Worm (Caenorhabditis elegans) whole organism, mixed stage, embryonic: ENCODE data around the gene rsp-5.

Experiments
- ceh-39 ChIP-seq: fragments of 150-350 bp; optimal IDR thresholded peaks from 2 replicates; lab custom pipeline; 2014; ENCODE audit warnings: missing biosample characterization, missing genetic modification characterization
- ces-1 ChIP-seq: fragments of 150-350 bp; optimal IDR thresholded peaks from 2 replicates; lab custom pipeline; 2014; ENCODE audit warnings: missing biosample characterization, missing genetic modification reagents, missing genetic modification characterization
- elt-3 ChIP-seq: fragments of 150-350 bp; optimal IDR thresholded peaks from 2 replicates; lab custom pipeline; 2014; ENCODE audit warnings: missing biosample characterization, missing genetic modification characterization
- lsy-2 ChIP-seq: fragments of 150-350 bp; optimal IDR thresholded peaks from 2 replicates; lab custom pipeline; 2014; ENCODE audit warnings: missing biosample characterization, missing genetic modification characterization
- mep-1 ChIP-seq: fragments of 150-350 bp; optimal IDR thresholded peaks from 2 replicates; lab custom pipeline; 2017; ENCODE audit warnings: missing biosample characterization, missing genetic modification reagents, missing genetic modification characterization, inconsistent platforms
- nhr-237 ChIP-seq: fragments of 150-350 bp; optimal IDR thresholded peaks from 2 replicates; lab custom pipeline; 2014; ENCODE audit warnings: missing biosample characterization, missing genetic modification characterization
- nhr-28 ChIP-seq: fragments of 150-350 bp; optimal IDR thresholded peaks from 2 replicates; lab custom pipeline; 2014; ENCODE audit warnings: missing biosample characterization, missing genetic modification characterization

The rsp-5 gene

DNA sequence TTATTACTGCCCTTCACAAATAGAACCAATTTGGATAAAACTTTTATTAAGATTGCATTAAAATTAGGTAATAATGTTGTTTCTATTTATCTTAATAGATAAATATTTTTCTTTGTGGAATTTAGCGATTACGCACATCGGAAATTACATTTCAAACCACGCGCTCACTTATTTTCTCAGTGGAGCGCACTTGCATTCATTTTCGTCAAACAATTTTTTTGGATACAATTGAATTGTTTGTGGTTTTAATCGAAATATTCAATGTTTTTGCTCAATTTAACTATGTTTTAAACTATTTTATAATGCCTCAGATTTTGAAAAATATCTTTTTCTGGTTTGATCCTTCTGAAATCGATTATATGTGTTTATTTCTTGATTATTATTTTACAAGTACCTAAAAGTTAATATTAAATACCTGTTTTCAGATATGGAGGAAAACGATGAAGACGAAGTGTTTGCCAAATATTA, 46.0 kb downstream of the rsp-5 start, which contains the start of gene utp-20:
Gene utp-20, plus strand, starts transcription at position 418 of the 468 bp plus-strand sequence.
- no peak for TF ChIP-seq mep-1 (tag; lab: Kevin White, UChicago)
- peak; percentile 84 for TF ChIP-seq ces-1
- TF ChIP-seq elt-3 (tag; lab: Kevin White, UChicago): no peak
- peak; percentile 65 for TF ChIP-seq lsy-2 (tag; lab: Kevin White, UChicago)
- peak; percentile 25 for TF ChIP-seq nhr-237 (tag; lab: Kevin White, UChicago)
- TF ChIP-seq nhr-28: no peak
- peak; percentile 39 for TF ChIP-seq ceh-39
